Worm (Caenorhabditis elegans) whole organism, L1 larva: ENCODE results near the gene F46C8.3.

Source experiments
- alr-1 ChIP-seq: fragments of 200-800 bp; sonication (Bioruptor generic); optimal IDR thresholded peaks from 2 replicates; lab custom pipeline; 2018; ENCODE audit warnings: borderline replicate concordance, mild to moderate bottlenecking, missing genetic modification characterization, missing compliant biosample characterization
- aly-2 ChIP-seq: fragments of 150-350 bp; optimal IDR thresholded peaks from 2 replicates; lab custom pipeline; 2014; ENCODE audit warnings: missing biosample characterization, missing genetic modification characterization
- ama-1 ChIP-seq: fragments of 150-350 bp; optimal IDR thresholded peaks from 2 replicates; lab custom pipeline; 2014
- blmp-1 ChIP-seq: fragments of 150-350 bp; optimal IDR thresholded peaks from 2 replicates; lab custom pipeline; 2014; ENCODE audit warnings: missing biosample characterization, missing genetic modification characterization
- ceh-82 ChIP-seq, 3 experiments: fragments of 150-350 bp in 1 of 3; sonication (generic microtip) in 2 of 3; optimal IDR thresholded peaks; 2 replicates each; lab custom pipeline; 2014 to 2017; ENCODE audit warnings: missing biosample characterization in 3 of 3, missing genetic modification characterization in 3 of 3
- ceh-88 ChIP-seq: fragments of 200-800 bp; sonication (Bioruptor generic); IDR thresholded peaks from 2 replicates; pipeline ENCODE4 v1.3.6; 2022; ENCODE audit warnings: missing genetic modification characterization, missing compliant biosample characterization
- dsc-1 ChIP-seq: sonication (generic microtip); optimal IDR thresholded peaks from 2 replicates; lab custom pipeline; 2016; ENCODE audit warnings: mild to moderate bottlenecking, missing genetic modification characterization, missing compliant biosample characterization
- efl-1 ChIP-seq, 4 experiments: fragments of 150-350 bp; optimal IDR thresholded peaks in 3 of 4; peaks in 1 of 4; 1 replicate in 1 of 4; 2 replicates in 3 of 4; lab custom pipeline; 2014; ENCODE audit warnings: missing biosample characterization in 2 of 4, missing genetic modification characterization in 2 of 4, missing genetic modification reagents in 2 of 4
- efl-3 ChIP-seq: fragments of 200-800 bp; sonication (Bioruptor generic); optimal IDR thresholded peaks from 2 replicates; lab custom pipeline; 2018; ENCODE audit warnings: mild to moderate bottlenecking, missing genetic modification characterization, missing compliant biosample characterization
- fkh-8 ChIP-seq: sonication (generic microtip); optimal IDR thresholded peaks from 2 replicates; lab custom pipeline; 2016; ENCODE audit warnings: mild to moderate bottlenecking, missing genetic modification characterization, missing compliant biosample characterization
- hpl-2 ChIP-seq: fragments of 150-350 bp; optimal IDR thresholded peaks from 2 replicates; lab custom pipeline; 2014; ENCODE audit warnings: missing biosample characterization, missing genetic modification reagents, missing genetic modification characterization
- irx-1 ChIP-seq: sonication (generic microtip); optimal IDR thresholded peaks from 2 replicates; lab custom pipeline; 2016; ENCODE audit warnings: missing genetic modification characterization, missing compliant biosample characterization
- isw-1 ChIP-seq: fragments of 200-800 bp; sonication (Bioruptor generic); IDR thresholded peaks from 2 replicates; pipeline ENCODE4 v1.3.6; 2022; ENCODE audit warnings: missing genetic modification characterization, missing compliant biosample characterization
- lin-13 ChIP-seq: fragments of 150-350 bp; optimal IDR thresholded peaks from 2 replicates; lab custom pipeline; 2014; ENCODE audit warnings: missing biosample characterization, missing genetic modification reagents, missing genetic modification characterization
- lin-14 ChIP-seq: fragments of 200-800 bp; sonication (Bioruptor generic); optimal IDR thresholded peaks from 2 replicates; lab custom pipeline; 2018; ENCODE audit warnings: mild to moderate bottlenecking, missing genetic modification characterization, moderate library complexity, missing compliant biosample characterization
- lin-15B ChIP-seq: fragments of 150-350 bp; sonication (generic microtip); optimal IDR thresholded peaks from 3 replicates; lab custom pipeline; 2014; ENCODE audit warnings: missing biosample characterization, missing genetic modification characterization
- lir-3 ChIP-seq: sonication (generic microtip); optimal IDR thresholded peaks from 2 replicates; lab custom pipeline; 2016; ENCODE audit warnings: mild to moderate bottlenecking, missing genetic modification characterization, moderate library complexity, missing compliant biosample characterization; ENCODE audit not compliant: poor library complexity
- lsy-2 ChIP-seq, 2 experiments: fragments of 150-350 bp; optimal IDR thresholded peaks; 2 replicates each; lab custom pipeline; 2014; ENCODE audit warnings: missing biosample characterization in 2 of 2, missing genetic modification characterization in 2 of 2
- mab-9 ChIP-seq: fragments of 200-800 bp; sonication (Bioruptor generic); IDR thresholded peaks from 2 replicates; pipeline ENCODE4 v1.3.6; 2022; ENCODE audit warnings: missing genetic modification reagents, missing genetic modification characterization, missing compliant biosample characterization
- mep-1 ChIP-seq: fragments of 150-350 bp; optimal IDR thresholded peaks from 2 replicates; lab custom pipeline; 2014; ENCODE audit warnings: missing biosample characterization, missing genetic modification characterization
- nhr-12 ChIP-seq: sonication (generic microtip); optimal IDR thresholded peaks from 2 replicates; lab custom pipeline; 2017; ENCODE audit warnings: missing biosample characterization, missing genetic modification characterization
- nhr-19 ChIP-seq: fragments of 200-800 bp; sonication (Bioruptor generic); conservative IDR thresholded peaks from 2 replicates; pipeline ENCODE4 v1.3.6; 2022; ENCODE audit warnings: missing genetic modification characterization, missing compliant biosample characterization
- nhr-20 ChIP-seq: sonication (generic microtip); optimal IDR thresholded peaks from 2 replicates; lab custom pipeline; 2016; ENCODE audit warnings: mild to moderate bottlenecking, missing genetic modification characterization, missing compliant biosample characterization
- nhr-237 ChIP-seq: fragments of 150-350 bp; optimal IDR thresholded peaks from 2 replicates; lab custom pipeline; 2014; ENCODE audit warnings: missing biosample characterization, missing genetic modification characterization
- nhr-71 ChIP-seq: sonication (generic microtip); optimal IDR thresholded peaks from 2 replicates; lab custom pipeline; 2016; ENCODE audit warnings: mild to moderate bottlenecking, missing genetic modification characterization, moderate library complexity, missing compliant biosample characterization
- nhr-84 ChIP-seq: sonication (generic microtip); optimal IDR thresholded peaks from 2 replicates; lab custom pipeline; 2017; ENCODE audit warnings: missing biosample characterization, missing genetic modification characterization
- pag-3 ChIP-seq: sonication (generic microtip); optimal IDR thresholded peaks from 2 replicates; lab custom pipeline; 2017; ENCODE audit warnings: missing genetic modification characterization, mild to moderate bottlenecking, missing compliant biosample characterization, antibody characterized with exemption, borderline replicate concordance; ENCODE audit not compliant: insufficient read depth
- pax-3 ChIP-seq: fragments of 200-800 bp; sonication (Bioruptor generic); optimal IDR thresholded peaks from 2 replicates; lab custom pipeline; 2018; ENCODE audit warnings: mild to moderate bottlenecking, missing genetic modification characterization, moderate library complexity, missing compliant biosample characterization
- pqm-1 ChIP-seq: sonication (generic microtip); optimal IDR thresholded peaks from 3 replicates; lab custom pipeline; 2017; ENCODE audit warnings: missing biosample characterization, missing genetic modification characterization
- rnt-1 ChIP-seq: sonication (generic microtip); optimal IDR thresholded peaks from 2 replicates; lab custom pipeline; 2016; ENCODE audit warnings: mild to moderate bottlenecking, missing genetic modification characterization, moderate library complexity, missing compliant biosample characterization
- skn-1 ChIP-seq: fragments of 150-350 bp; optimal IDR thresholded peaks from 2 replicates; lab custom pipeline; 2014; ENCODE audit warnings: missing biosample characterization, missing genetic modification characterization
- snu-23 ChIP-seq: sonication (generic microtip); optimal IDR thresholded peaks from 2 replicates; lab custom pipeline; 2016; ENCODE audit warnings: missing genetic modification characterization, missing compliant biosample characterization
- swsn-7 ChIP-seq: sonication (generic microtip); optimal IDR thresholded peaks from 2 replicates; lab custom pipeline; 2016; ENCODE audit warnings: missing genetic modification characterization, missing compliant biosample characterization
- unc-130 ChIP-seq: fragments of 150-350 bp; optimal IDR thresholded peaks from 2 replicates; lab custom pipeline; 2017; ENCODE audit warnings: missing biosample characterization, missing genetic modification characterization, inconsistent platforms
- unc-98 ChIP-seq: fragments of 200-800 bp; sonication (Bioruptor generic); IDR thresholded peaks from 2 replicates; pipeline ENCODE4 v1.3.6; 2022; ENCODE audit warnings: missing genetic modification characterization, missing compliant biosample characterization
- vab-15 ChIP-seq: sonication (generic microtip); optimal IDR thresholded peaks from 2 replicates; lab custom pipeline; 2017; ENCODE audit warnings: missing genotype, mild to moderate bottlenecking, missing genetic modification characterization, missing compliant biosample characterization
- ztf-11 ChIP-seq, 2 experiments: sonication (generic microtip); optimal IDR thresholded peaks; 2 replicates each; lab custom pipeline; 2016 to 2017; ENCODE audit warnings: missing genetic modification characterization in 2 of 2, missing biosample characterization in 1 of 2, missing compliant biosample characterization in 1 of 2

Gene F46C8.3

ce11 chrX:7512714-7513113, 12.7 kb upstream of the F46C8.3 start:
- TF ChIP-seq efl-1 (optimal IDR thresholded peaks at IDR 0.05; lab: Kevin White, UChicago) (no peak), efl-1 (GFP tag; optimal IDR thresholded peaks at IDR 0.05 in 1 of 2; lab: Kevin White, UChicago) (peak in 1 of 2 experiments; percentile 82), snu-23 (GFP tag; lab: Kevin White, UChicago) (no peak), ceh-88 (GFP tag; lab: Robert Waterston, UW) (no peak)
- TF ChIP-seq, all 84 proteins: peak for 1

ce11 chrX:7519569-7519968, 5.8 kb upstream of the F46C8.3 start, which contains the start of gene chts-1:
TSS of gene chts-1 (minus strand) at chrX:7519669.
- TF ChIP-seq nhr-84 (no peak), alr-1 (no peak), isw-1 (GFP tag; lab: Robert Waterston, UW) (no peak), pax-3 (tag; lab: Kevin White, UChicago) (no peak), efl-3 (GFP tag; lab: Kevin White, UChicago) (no peak), ztf-11 (tag; optimal IDR thresholded peaks at IDR 0.05; lab: Kevin White, UChicago) (no peak), ceh-82 (tag; optimal IDR thresholded peaks at IDR 0.05; lab: Kevin White, UChicago) (no peak), mep-1 (tag; lab: Kevin White, UChicago) (no peak), snu-23 (GFP tag; lab: Kevin White, UChicago) (no peak), hpl-2 (no peak), unc-98 (GFP tag; lab: Robert Waterston, UW) (no peak), lin-15B (tag; lab: Kevin White, UChicago) (no peak), aly-2 (tag; lab: Kevin White, UChicago) (no peak), fkh-8 (tag; lab: Kevin White, UChicago) (no peak), ama-1 (no peak)

ce11 chrX:7522595-7522994, 2.8 kb upstream of the F46C8.3 start:
- TF ChIP-seq swsn-7 (tag; lab: Kevin White, UChicago) = no peak
- no peak for TF ChIP-seq vab-15 (tag; lab: Kevin White, UChicago)
- no peak for TF ChIP-seq pqm-1 (tag; lab: Kevin White, UChicago)
- TF ChIP-seq lin-13 (GFP tag; lab: Kevin White, UChicago) = no peak
- no peak for TF ChIP-seq lir-3
- no peak for TF ChIP-seq skn-1 (tag; lab: Kevin White, UChicago)
- TF ChIP-seq lin-14 (GFP tag; lab: Kevin White, UChicago) = no peak
- TF ChIP-seq blmp-1 (tag; lab: Kevin White, UChicago) = no peak
- no peak for TF ChIP-seq dsc-1 (tag; lab: Kevin White, UChicago)
- no peak for TF ChIP-seq nhr-12 (tag; lab: Kevin White, UChicago)
- TF ChIP-seq efl-1 (optimal IDR thresholded peaks at IDR 0.05; lab: Kevin White, UChicago) = no peak
- TF ChIP-seq efl-1 (GFP tag; optimal IDR thresholded peaks at IDR 0.05 in 1 of 2; lab: Kevin White, UChicago) = peak in 1 of 2 experiments; percentile 42
- TF ChIP-seq rnt-1 (tag; lab: Kevin White, UChicago) = peak; percentile 45
- TF ChIP-seq unc-130 = no peak
- TF ChIP-seq mab-9 (GFP tag; lab: Robert Waterston, UW) = no peak
- no peak for TF ChIP-seq nhr-237 (tag; lab: Kevin White, UChicago)
- TF ChIP-seq, all 84 proteins: peak for 2

ce11 chrX:7523799-7524198, 1.6 kb upstream of the F46C8.3 start:
- TF ChIP-seq lin-14 (GFP tag; lab: Kevin White, UChicago) (peak; percentile 82), nhr-20 (peak; percentile 33), nhr-19 (GFP tag; lab: Robert Waterston, UW) (peak; percentile 36), rnt-1 (tag; lab: Kevin White, UChicago) (peak; percentile 73), lsy-2 (tag; optimal IDR thresholded peaks at IDR 0.05; lab: Kevin White, UChicago) (peak in 1 of 2 experiments; percentile 32), snu-23 (GFP tag; lab: Kevin White, UChicago) (peak; percentile 37), pag-3 (tag; lab: Kevin White, UChicago) (peak; percentile 36), nhr-71 (tag; lab: Kevin White, UChicago) (peak; percentile 82), pax-3 (tag; lab: Kevin White, UChicago) (no peak), irx-1 (no peak), lin-15B (tag; lab: Kevin White, UChicago) (no peak)
- TF ChIP-seq, all 84 proteins: peak for 8
